Worm (Caenorhabditis elegans) whole organism, L4/young adult: ENCODE data around the gene Y53G8B.2.

Experiments
- W03F9.2 ChIP-seq: fragments of 150-350 bp; optimal IDR thresholded peaks from 2 replicates; lab custom pipeline; 2014; ENCODE audit warnings: missing biosample characterization, missing genetic modification characterization
- dao-5 ChIP-seq: sonication (generic microtip); optimal IDR thresholded peaks from 2 replicates; lab custom pipeline; 2016; ENCODE audit warnings: missing genotype, missing genetic modification characterization, moderate library complexity, missing compliant biosample characterization
- him-1 ChIP-seq: sonication (generic microtip); optimal IDR thresholded peaks from 2 replicates; lab custom pipeline; 2016; ENCODE audit warnings: missing genotype, missing genetic modification reagents, missing genetic modification characterization, missing compliant biosample characterization

The Y53G8B.2 gene

DNA sequence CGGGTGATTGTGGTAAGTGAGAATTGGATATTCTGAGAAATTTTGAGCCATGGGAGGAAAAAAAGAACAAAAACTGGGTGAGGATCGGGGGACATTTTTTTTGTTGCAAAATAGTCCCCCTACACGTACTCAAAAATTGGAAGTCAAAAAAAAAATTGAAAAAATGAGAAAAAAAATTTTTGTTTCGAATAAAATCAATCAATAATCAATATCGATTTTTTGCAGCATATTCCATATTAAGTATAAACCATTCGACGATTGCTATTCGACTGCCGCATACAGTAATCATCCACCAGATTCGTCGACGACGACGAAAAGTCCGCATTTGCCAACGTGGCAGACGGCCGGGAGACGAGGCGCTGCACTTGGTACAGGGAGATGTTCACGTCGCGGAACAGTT lies 8.9 kb upstream of the Y53G8B.2 start:
- no peak for TF ChIP-seq him-1 (tag; lab: Kevin White, UChicago)
- TF ChIP-seq dao-5 = no peak
- no peak for TF ChIP-seq W03F9.2 (tag; lab: Kevin White, UChicago)

- TF ChIP-seq him-1 (tag; lab: Kevin White, UChicago) (no peak), W03F9.2 (tag; lab: Kevin White, UChicago) (no peak), dao-5 (no peak)
Measured at ce11 chrIII:3112001-3112400, 8.2 kb upstream of the Y53G8B.2 start.

- TF ChIP-seq dao-5 (no peak), W03F9.2 (tag; lab: Kevin White, UChicago) (no peak), him-1 (tag; lab: Kevin White, UChicago) (no peak)
Measured at ce11 chrIII:3111534-3111933, 7.8 kb upstream of the Y53G8B.2 start.

DNA sequence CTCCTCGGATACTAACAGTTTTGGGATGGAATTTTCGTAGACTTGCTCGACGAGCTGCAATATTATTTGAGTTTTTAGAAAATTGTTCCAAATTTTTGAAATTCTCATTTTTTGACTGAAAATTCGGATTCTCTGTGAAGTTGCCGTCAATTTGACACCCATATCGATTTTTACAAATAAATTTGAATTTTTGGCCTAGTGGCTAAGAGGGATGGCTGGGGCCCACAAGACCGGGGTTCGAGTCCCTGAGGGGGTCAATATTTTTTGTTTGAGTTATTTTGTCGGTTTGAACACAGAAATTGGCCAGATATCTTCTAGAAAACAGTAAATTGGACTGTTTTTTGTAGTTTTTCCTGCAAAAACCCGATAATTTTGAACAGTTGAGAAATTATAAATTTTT lies 6.9 kb upstream of the Y53G8B.2 start:
- TF ChIP-seq dao-5 (no peak), W03F9.2 (tag; lab: Kevin White, UChicago) (no peak), him-1 (tag; lab: Kevin White, UChicago) (no peak)

DNA sequence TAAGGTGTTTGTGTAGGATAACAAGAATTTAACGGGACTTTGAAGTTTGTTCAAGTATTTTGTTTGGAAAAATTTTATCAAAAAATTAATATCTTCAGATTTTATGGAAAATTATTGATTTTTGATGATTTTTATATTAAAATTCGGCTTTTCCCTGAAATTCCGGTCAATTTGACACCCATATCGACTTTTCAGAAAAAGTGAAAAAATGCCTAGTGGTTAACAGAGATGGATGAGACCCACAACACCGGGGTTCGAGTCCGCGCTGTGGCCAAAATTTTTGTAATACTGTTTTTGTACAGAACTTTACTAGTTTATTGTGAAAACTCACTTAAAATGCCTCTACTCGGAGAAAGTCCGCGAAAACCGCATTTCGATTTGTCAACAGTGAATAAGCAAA lies 5.8 kb upstream of the Y53G8B.2 start:
- TF ChIP-seq him-1 (tag; lab: Kevin White, UChicago) (no peak), W03F9.2 (tag; lab: Kevin White, UChicago) (no peak), dao-5 (no peak)

- TF ChIP-seq W03F9.2 (tag; lab: Kevin White, UChicago) (no peak), dao-5 (no peak), him-1 (tag; lab: Kevin White, UChicago) (no peak)
Measured at ce11 chrIII:3108804-3109203, 5.0 kb upstream of the Y53G8B.2 start.

ce11 chrIII:3107530-3107929 lies 3.8 kb upstream of the Y53G8B.2 start:
- no peak for TF ChIP-seq W03F9.2 (tag; lab: Kevin White, UChicago)
- no peak for TF ChIP-seq dao-5
- no peak for TF ChIP-seq him-1 (tag; lab: Kevin White, UChicago)

DNA sequence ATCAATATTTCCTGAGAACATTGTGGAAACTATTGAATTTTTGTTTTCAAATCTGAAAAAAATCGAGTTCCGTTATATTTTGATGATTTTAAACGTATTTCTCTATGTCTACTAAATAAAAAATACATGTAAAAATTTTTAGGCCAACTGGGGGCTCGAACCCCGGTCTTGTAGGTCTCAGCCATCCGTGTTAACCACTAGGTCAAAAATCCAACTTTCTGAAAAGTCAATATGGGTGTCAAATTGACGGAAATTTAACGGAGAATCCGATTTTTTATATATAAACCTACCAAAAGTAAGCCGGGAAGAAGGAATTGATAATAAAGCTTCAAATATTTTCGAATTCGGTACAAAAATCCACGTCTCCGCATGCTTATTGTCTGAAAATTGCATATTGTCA lies 2.5 kb upstream of the Y53G8B.2 start:
- TF ChIP-seq W03F9.2 (tag; lab: Kevin White, UChicago) (no peak), him-1 (tag; lab: Kevin White, UChicago) (no peak)

ce11 chrIII:3105212-3105611 lies 1.5 kb upstream of the Y53G8B.2 start:
- TF ChIP-seq dao-5 (no peak), W03F9.2 (tag; lab: Kevin White, UChicago) (no peak), him-1 (tag; lab: Kevin White, UChicago) (no peak)

DNA sequence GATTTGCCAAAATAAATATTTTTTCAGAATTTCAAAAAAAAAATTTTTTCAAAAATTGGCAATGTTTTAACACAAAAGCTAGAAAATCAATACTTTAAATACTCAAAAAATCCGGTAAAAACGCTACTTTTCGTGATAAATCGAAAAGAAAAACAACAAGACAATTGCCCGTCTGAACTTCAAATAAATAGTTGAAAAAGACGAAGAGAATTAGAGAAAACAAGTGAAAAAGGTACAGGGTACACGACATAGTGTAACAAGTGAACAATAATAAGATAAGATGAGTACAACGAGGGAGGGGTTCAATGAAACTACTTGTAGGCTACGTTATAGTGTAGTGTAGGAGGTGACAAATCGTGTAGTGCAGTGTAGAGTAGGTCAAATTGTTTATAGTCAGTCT lies 781 bp upstream of the Y53G8B.2 start:
- TF ChIP-seq W03F9.2 (tag; lab: Kevin White, UChicago) (no peak), him-1 (tag; lab: Kevin White, UChicago) (no peak), dao-5 (no peak)

DNA sequence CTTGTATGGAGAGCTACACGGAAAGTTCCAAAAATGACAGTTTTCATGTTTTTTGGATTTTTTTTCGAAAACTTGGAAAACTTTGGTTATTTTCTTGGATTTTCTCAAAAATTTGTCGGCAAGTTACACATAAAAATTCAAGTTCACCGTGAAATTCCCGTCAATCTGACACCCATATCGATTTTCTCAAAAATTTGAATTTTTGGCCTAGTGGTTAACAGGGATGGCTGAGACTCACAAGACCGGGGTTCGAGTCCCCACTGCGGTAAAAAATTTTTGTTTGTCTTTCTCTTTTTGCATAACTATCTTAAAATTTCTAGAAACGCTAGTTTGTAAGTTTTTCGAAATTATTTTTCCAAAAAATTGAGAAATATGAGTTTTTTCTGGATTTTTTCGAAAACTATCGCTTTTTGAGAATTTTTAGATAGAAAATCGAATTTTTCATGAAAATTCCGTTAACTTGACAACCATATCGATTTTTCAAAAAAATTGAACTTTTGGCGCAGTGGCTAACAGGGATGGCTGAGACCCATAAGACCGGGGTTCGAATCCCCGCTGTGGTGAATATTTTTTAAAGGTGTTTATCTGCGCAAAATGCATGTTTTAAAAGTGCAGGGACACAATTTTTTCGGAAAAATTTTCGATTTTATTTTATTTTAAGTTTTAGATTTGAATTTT lies 3.0 kb downstream of the Y53G8B.2 start:
- TF ChIP-seq W03F9.2 (tag; lab: Kevin White, UChicago) = no peak
- TF ChIP-seq dao-5 = no peak
- no peak for TF ChIP-seq him-1 (tag; lab: Kevin White, UChicago)

DNA sequence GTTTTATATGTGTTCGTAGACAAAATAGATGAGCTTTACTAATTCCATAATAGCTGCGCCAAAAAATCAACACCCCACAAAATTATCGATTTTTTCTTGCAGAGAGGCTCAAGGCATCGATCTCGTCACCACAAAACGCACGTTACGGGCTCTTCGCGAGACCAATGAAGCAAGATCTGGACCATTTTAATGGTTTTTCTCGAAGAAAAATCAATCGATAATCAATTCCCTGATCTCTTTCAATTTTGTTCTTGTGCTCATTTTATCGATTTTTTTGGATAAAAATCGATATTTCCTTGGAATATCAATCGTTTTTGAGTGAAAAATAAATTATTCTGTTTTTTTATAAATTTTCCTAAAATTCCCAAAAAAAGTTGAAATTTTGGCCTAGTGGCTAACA lies 3.6 kb downstream of the Y53G8B.2 start:
- TF ChIP-seq W03F9.2 (tag; lab: Kevin White, UChicago) (no peak), him-1 (tag; lab: Kevin White, UChicago) (no peak), dao-5 (no peak)

DNA sequence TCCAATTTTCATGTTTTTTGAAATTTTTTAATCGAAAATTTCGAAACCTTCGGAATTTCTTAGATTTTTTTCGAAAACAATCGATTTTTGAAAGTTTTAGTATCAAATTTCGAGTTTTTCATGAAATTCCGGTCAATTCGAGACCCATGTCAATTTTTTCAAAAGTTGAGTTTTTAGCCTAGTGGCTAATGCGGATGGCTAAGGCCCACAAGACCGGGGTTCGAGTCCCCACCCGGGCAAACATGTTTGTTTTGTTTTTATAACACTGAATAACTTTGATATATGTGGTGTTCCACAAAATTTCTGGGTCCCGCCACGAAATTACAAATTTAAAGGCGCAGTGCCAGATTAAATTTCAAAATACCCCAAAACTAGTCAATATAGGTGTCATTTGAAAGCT lies 4.3 kb downstream of the Y53G8B.2 start:
- TF ChIP-seq him-1 (tag; lab: Kevin White, UChicago) (no peak), dao-5 (no peak), W03F9.2 (tag; lab: Kevin White, UChicago) (no peak)

DNA sequence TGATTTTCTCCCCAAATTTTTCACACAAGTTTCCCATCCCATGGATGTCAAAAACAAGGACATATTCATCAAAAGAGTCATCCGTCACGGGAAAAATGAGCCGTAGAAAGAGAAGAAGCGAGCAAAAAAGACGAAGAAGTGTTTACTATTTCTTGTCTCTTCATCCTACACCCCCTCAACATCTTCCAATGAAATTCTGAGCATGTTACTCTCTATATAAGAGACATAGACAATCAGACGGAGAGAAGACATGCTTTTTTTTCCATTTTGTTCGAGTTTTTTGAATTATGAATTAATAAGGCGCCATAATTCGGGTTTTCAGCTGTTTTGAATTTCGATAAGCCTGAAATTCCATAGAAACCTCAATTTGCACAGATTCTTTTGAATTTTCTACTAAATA lies 7.7 kb downstream of the Y53G8B.2 start:
- no peak for TF ChIP-seq him-1 (tag; lab: Kevin White, UChicago)
- no peak for TF ChIP-seq dao-5
- TF ChIP-seq W03F9.2 (tag; lab: Kevin White, UChicago) = no peak

DNA sequence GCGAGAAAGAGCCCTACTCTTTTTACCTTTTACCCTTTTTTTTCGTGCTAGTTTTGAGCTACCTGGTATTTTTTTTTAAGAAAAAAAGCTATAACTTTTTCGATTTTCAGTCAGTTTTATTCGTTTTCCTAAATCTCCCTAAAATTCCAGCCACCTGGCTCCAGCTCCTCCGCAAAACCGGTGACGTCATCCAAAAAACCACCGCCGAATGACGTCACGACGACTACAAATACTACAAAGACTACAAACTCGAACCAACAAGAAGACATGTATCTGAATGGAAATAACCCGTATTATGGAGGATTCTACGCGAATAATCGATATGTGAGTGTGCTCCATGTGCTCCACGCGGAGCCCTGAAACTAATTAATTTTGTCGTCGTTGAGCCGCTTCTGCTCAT lies 9.1 kb downstream of the Y53G8B.2 start:
- no peak for TF ChIP-seq W03F9.2 (tag; lab: Kevin White, UChicago)
- no peak for TF ChIP-seq dao-5
- no peak for TF ChIP-seq him-1 (tag; lab: Kevin White, UChicago)
